Worm (Caenorhabditis elegans) whole organism, L1 larva: Measurements from ENCODE around the gene Y34B4A.7.

Experiments used
- aly-2 ChIP-seq: fragments of 150-350 bp; optimal IDR thresholded peaks from 2 replicates; lab custom pipeline; 2014; ENCODE audit warnings: missing biosample characterization, missing genetic modification characterization
- ceh-90 ChIP-seq: sonication (generic microtip); optimal IDR thresholded peaks from 2 replicates; lab custom pipeline; 2016; ENCODE audit warnings: missing genetic modification characterization, missing compliant biosample characterization
- elt-3 ChIP-seq, 6 experiments: fragments of 150-350 bp in 1 of 6; sonication (generic microtip); optimal IDR thresholded peaks; 2 replicates each; lab custom pipeline; 2017 to 2018; ENCODE audit warnings: missing biosample characterization in 6 of 6, missing genetic modification characterization in 6 of 6, inconsistent platforms in 1 of 6
- fkh-8 ChIP-seq: sonication (generic microtip); optimal IDR thresholded peaks from 2 replicates; lab custom pipeline; 2016; ENCODE audit warnings: mild to moderate bottlenecking, missing genetic modification characterization, missing compliant biosample characterization
- jun-1 ChIP-seq: fragments of 150-350 bp; optimal IDR thresholded peaks from 2 replicates; lab custom pipeline; 2014; ENCODE audit warnings: missing biosample characterization, missing genetic modification reagents, missing genetic modification characterization
- lin-14 ChIP-seq: fragments of 200-800 bp; sonication (Bioruptor generic); optimal IDR thresholded peaks from 2 replicates; lab custom pipeline; 2018; ENCODE audit warnings: mild to moderate bottlenecking, missing genetic modification characterization, moderate library complexity, missing compliant biosample characterization
- pqm-1 ChIP-seq: sonication (generic microtip); optimal IDR thresholded peaks from 3 replicates; lab custom pipeline; 2017; ENCODE audit warnings: missing biosample characterization, missing genetic modification characterization
- snpc-4 ChIP-seq: fragments of 150-350 bp; optimal IDR thresholded peaks from 2 replicates; lab custom pipeline; 2014; ENCODE audit warnings: missing biosample characterization, missing genetic modification characterization
- snu-23 ChIP-seq: sonication (generic microtip); optimal IDR thresholded peaks from 2 replicates; lab custom pipeline; 2016; ENCODE audit warnings: missing genetic modification characterization, missing compliant biosample characterization
- ztf-11 ChIP-seq, 2 experiments: sonication (generic microtip); optimal IDR thresholded peaks; 2 replicates each; lab custom pipeline; 2016 to 2017; ENCODE audit warnings: missing genetic modification characterization in 2 of 2, missing biosample characterization in 1 of 2, missing compliant biosample characterization in 1 of 2

- TF ChIP-seq ztf-11 (tag; optimal IDR thresholded peaks at IDR 0.05; lab: Kevin White, UChicago) (no peak), lin-14 (GFP tag; lab: Kevin White, UChicago) (no peak), ceh-90 (no peak), snpc-4 (tag; lab: Kevin White, UChicago) (no peak), jun-1 (no peak), fkh-8 (tag; lab: Kevin White, UChicago) (no peak), pqm-1 (tag; lab: Kevin White, UChicago) (no peak), snu-23 (GFP tag; lab: Kevin White, UChicago) (no peak), elt-3 (tag; optimal IDR thresholded peaks at IDR 0.05; lab: Kevin White, UChicago) (no peak), aly-2 (tag; lab: Kevin White, UChicago) (no peak)
Measured at ce11 chrX:5279674-5280073, 35.5 kb downstream of the Y34B4A.7 start, which contains the start of gene rga-8.
